Fruit fly (Drosophila melanogaster) whole organism, pupa: ENCODE measurements around the gene CycD.
A peak's percentile ranks its signal among the peaks of the same experiment; 100 is the strongest.

Experiments used
- CG14655 ChIP-seq: fragments of 200-800 bp; sonication (Bioruptor generic); optimal IDR thresholded peaks from 3 replicates; lab custom pipeline; 2017; ENCODE audit warnings: mild to moderate bottlenecking, missing biosample characterization, missing genetic modification reagents, missing genetic modification characterization
- CG32121 ChIP-seq: fragments of 200-800 bp; sonication (Bioruptor generic); IDR thresholded peaks from 2 replicates; pipeline ENCODE4 v1.3.6; 2022; ENCODE audit warnings: missing biosample characterization, missing genetic modification characterization
- Ets98B ChIP-seq: fragments of 200-800 bp; sonication (Bioruptor generic); IDR thresholded peaks from 2 replicates; pipeline ENCODE4 v1.3.6; 2022; ENCODE audit warnings: missing biosample characterization, missing genetic modification characterization
- gl ChIP-seq: fragments of 200-800 bp; sonication (Bioruptor generic); optimal IDR thresholded peaks from 2 replicates; lab custom pipeline; 2018; ENCODE audit warnings: missing biosample characterization, mild to moderate bottlenecking, missing genetic modification characterization

DNA sequence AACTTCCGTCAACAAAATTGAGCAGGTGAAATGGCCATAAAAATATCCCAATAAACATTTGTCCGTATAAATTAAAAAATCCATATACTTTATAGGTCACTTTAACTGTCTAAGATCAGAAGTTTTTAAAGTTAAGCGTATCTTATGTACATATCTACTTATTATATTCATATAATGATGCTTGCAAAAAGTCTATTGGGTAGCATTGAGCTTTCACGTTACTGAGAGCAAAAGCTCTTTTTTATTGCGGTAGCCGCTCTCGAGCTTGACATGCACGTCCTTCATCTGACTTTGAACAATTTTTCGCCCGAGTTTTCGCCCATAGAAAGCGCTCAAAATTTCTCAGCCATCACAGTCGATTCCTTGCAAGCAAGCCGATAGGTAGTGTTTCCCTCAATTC, 41.6 kb downstream of the CycD start, which contains the start of gene Gapdh2:
- TF ChIP-seq Ets98B (GFP tag; lab: Robert Waterston, UW), result peak; percentile 100
- TF ChIP-seq gl (tag; lab: Kevin White, UChicago), result peak; percentile 98
- TF ChIP-seq CG14655 (GFP tag; lab: Kevin White, UChicago), result peak; percentile 99
- TF ChIP-seq CG32121 (GFP tag; lab: Robert Waterston, UW), result peak; percentile 100
